Fruit fly (Drosophila melanogaster) whole organism, embryonic: Measurements from ENCODE around the gene Glut4EF.

Source experiments
- Abd-B ChIP-seq: fragments of 200-800 bp; sonication (Bioruptor generic); optimal IDR thresholded peaks from 2 replicates; lab custom pipeline; 2018; ENCODE audit warnings: missing biosample characterization, mild to moderate bottlenecking, missing genetic modification characterization, moderate library complexity
- Adf1 ChIP-seq: fragments of 200-800 bp; sonication (Bioruptor generic); IDR thresholded peaks from 2 replicates; pipeline ENCODE4 v1.3.6; 2022; ENCODE audit warnings: missing biosample characterization, missing genetic modification characterization
- Bdp1 ChIP-seq: fragments of 200-800 bp; sonication (Bioruptor generic); optimal IDR thresholded peaks from 3 replicates; lab custom pipeline; 2016; ENCODE audit warnings: missing biosample characterization, missing genetic modification characterization
- CG10209 ChIP-seq: fragments of 200-800 bp; sonication (Bioruptor generic); optimal IDR thresholded peaks from 3 replicates; lab custom pipeline; 2017; ENCODE audit warnings: missing biosample characterization, mild to moderate bottlenecking, missing genetic modification characterization, missing genetic modification reagents
- CG10321 ChIP-seq: fragments of 200-800 bp; sonication (Bioruptor generic); IDR thresholded peaks from 2 replicates; pipeline ENCODE4 v1.3.6; 2022; ENCODE audit warnings: missing biosample characterization, missing genetic modification characterization
- CG10565 ChIP-seq: fragments of 200-800 bp; sonication (Bioruptor generic); optimal IDR thresholded peaks from 3 replicates; lab custom pipeline; 2016; ENCODE audit warnings: missing biosample characterization, mild to moderate bottlenecking, missing genetic modification characterization
- CG10959 ChIP-seq: fragments of 200-800 bp; sonication (Bioruptor generic); IDR thresholded peaks from 2 replicates; pipeline ENCODE4 v1.3.6; 2022; ENCODE audit warnings: missing biosample characterization, missing genetic modification characterization
- CG13775 ChIP-seq: fragments of 200-800 bp; sonication (Bioruptor generic); optimal IDR thresholded peaks from 3 replicates; lab custom pipeline; 2017; ENCODE audit warnings: missing biosample characterization, mild to moderate bottlenecking, missing genetic modification characterization
- CG15011 ChIP-seq: fragments of 200-800 bp; sonication (Bioruptor generic); optimal IDR thresholded peaks from 3 replicates; lab custom pipeline; 2018; ENCODE audit warnings: missing biosample characterization, mild to moderate bottlenecking, missing genetic modification characterization
- CG1602 ChIP-seq: fragments of 200-800 bp; sonication (Bioruptor generic); optimal IDR thresholded peaks from 3 replicates; lab custom pipeline; 2016; ENCODE audit warnings: missing biosample characterization, missing genetic modification characterization
- CG1647 ChIP-seq: fragments of 200-800 bp; sonication (Bioruptor generic); optimal IDR thresholded peaks from 3 replicates; lab custom pipeline; 2016; ENCODE audit warnings: missing biosample characterization, missing genetic modification characterization
- CG16863 ChIP-seq: fragments of 200-800 bp; sonication (Bioruptor generic); optimal IDR thresholded peaks from 3 replicates; lab custom pipeline; 2016; ENCODE audit warnings: missing biosample characterization, missing genetic modification characterization
- CG17186 ChIP-seq: fragments of 200-800 bp; sonication (Bioruptor generic); optimal IDR thresholded peaks from 3 replicates; lab custom pipeline; 2017; ENCODE audit warnings: missing biosample characterization, missing genetic modification reagents, missing genetic modification characterization
- CG17328 ChIP-seq: fragments of 200-800 bp; sonication (Bioruptor generic); IDR thresholded peaks from 2 replicates; pipeline ENCODE4 v1.3.6; 2022; ENCODE audit warnings: missing biosample characterization, missing genetic modification characterization
- CG1792 ChIP-seq: fragments of 200-800 bp; sonication (Bioruptor generic); optimal IDR thresholded peaks from 2 replicates; lab custom pipeline; 2016; ENCODE audit warnings: missing biosample characterization, missing genetic modification characterization
- CG2120 ChIP-seq: fragments of 200-800 bp; sonication (Bioruptor generic); optimal IDR thresholded peaks from 3 replicates; lab custom pipeline; 2016; ENCODE audit warnings: missing biosample characterization, missing genetic modification characterization
- CG31441 ChIP-seq: fragments of 200-800 bp; sonication (Bioruptor generic); IDR thresholded peaks from 2 replicates; pipeline ENCODE4 v1.3.6; 2022; ENCODE audit warnings: missing biosample characterization, missing genetic modification characterization
- CG3847 ChIP-seq: fragments of 200-800 bp; sonication (Bioruptor generic); IDR thresholded peaks from 2 replicates; pipeline ENCODE4 v1.3.6; 2022; ENCODE audit warnings: missing biosample characterization, missing genetic modification characterization
- CG3995 ChIP-seq: fragments of 200-800 bp; sonication (Bioruptor generic); optimal IDR thresholded peaks from 3 replicates; lab custom pipeline; 2016; ENCODE audit warnings: missing biosample characterization, missing genetic modification characterization
- CG42726 ChIP-seq: fragments of 200-800 bp; sonication (Bioruptor generic); IDR thresholded peaks from 2 replicates; pipeline ENCODE4 v1.3.6; 2022; ENCODE audit warnings: missing biosample characterization, missing genetic modification characterization; ENCODE audit not compliant: partially characterized antibody
- CG7745 ChIP-seq: fragments of 200-800 bp; sonication (Bioruptor generic); optimal IDR thresholded peaks from 2 replicates; lab custom pipeline; 2018; ENCODE audit warnings: missing biosample characterization, mild to moderate bottlenecking, missing genetic modification characterization, moderate library complexity
- CG8359 ChIP-seq: fragments of 200-800 bp; sonication (Bioruptor generic); optimal IDR thresholded peaks from 2 replicates; lab custom pipeline; 2017; ENCODE audit warnings: missing biosample characterization, mild to moderate bottlenecking, missing genetic modification characterization, borderline replicate concordance
- CG9932 ChIP-seq: fragments of 200-800 bp; sonication (Bioruptor generic); IDR thresholded peaks from 2 replicates; pipeline ENCODE4 v1.3.6; 2022; ENCODE audit warnings: missing biosample characterization, missing genetic modification characterization
- Deaf1 ChIP-seq: fragments of 200-800 bp; optimal IDR thresholded peaks from 3 replicates; lab custom pipeline; 2019; ENCODE audit warnings: missing biosample characterization, mild to moderate bottlenecking, missing genetic modification characterization, moderate library complexity
- Dfd ChIP-seq, 2 experiments: fragments of >200 bp; optimal IDR thresholded peaks; 2 replicates each; lab custom pipeline; 2017; ENCODE audit warnings: missing biosample characterization in 2 of 2, missing genetic modification characterization in 2 of 2
- Dip3 ChIP-seq: fragments of 200-800 bp; sonication (Bioruptor generic); optimal IDR thresholded peaks from 3 replicates; lab custom pipeline; 2016; ENCODE audit warnings: missing biosample characterization, missing genetic modification characterization
- Neu2 ChIP-seq: fragments of 200-800 bp; sonication (Bioruptor generic); optimal IDR thresholded peaks from 3 replicates; lab custom pipeline; 2016; ENCODE audit warnings: missing biosample characterization, missing genetic modification characterization, borderline replicate concordance
- Oli ChIP-seq: fragments of 200-800 bp; sonication (Bioruptor generic); optimal IDR thresholded peaks from 2 replicates; lab custom pipeline; 2018; ENCODE audit warnings: missing biosample characterization, mild to moderate bottlenecking, missing genetic modification characterization, moderate library complexity
- Rx ChIP-seq: fragments of 200-800 bp; sonication (Bioruptor generic); IDR thresholded peaks from 2 replicates; pipeline ENCODE4 v1.3.6; 2022; ENCODE audit warnings: missing biosample characterization, missing genetic modification characterization
- Six4 ChIP-seq: fragments of 200-800 bp; sonication (Bioruptor generic); optimal IDR thresholded peaks from 2 replicates; lab custom pipeline; 2016; ENCODE audit warnings: missing biosample characterization, missing genetic modification characterization
- Xbp1 ChIP-seq: fragments of 200-800 bp; sonication (Bioruptor generic); optimal IDR thresholded peaks from 3 replicates; lab custom pipeline; 2016; ENCODE audit warnings: missing biosample characterization, mild to moderate bottlenecking, missing genetic modification characterization
- YL-1 ChIP-seq: fragments of 200-800 bp; sonication (Bioruptor generic); optimal IDR thresholded peaks from 3 replicates; lab custom pipeline; 2017; ENCODE audit warnings: missing biosample characterization, mild to moderate bottlenecking, missing genetic modification characterization
- bab2 ChIP-seq: fragments of 200-800 bp; sonication (Bioruptor generic); optimal IDR thresholded peaks from 2 replicates; lab custom pipeline; 2016; ENCODE audit warnings: missing biosample characterization, missing genetic modification characterization
- cato ChIP-seq: fragments of 200-800 bp; sonication (Bioruptor generic); optimal IDR thresholded peaks from 2 replicates; lab custom pipeline; 2016; ENCODE audit warnings: missing biosample characterization, missing genetic modification characterization, borderline replicate concordance
- caup ChIP-seq: fragments of 200-800 bp; sonication (Bioruptor generic); optimal IDR thresholded peaks from 3 replicates; lab custom pipeline; 2017; ENCODE audit warnings: missing biosample characterization, mild to moderate bottlenecking, missing genetic modification characterization, moderate library complexity; ENCODE audit not compliant: severe bottlenecking
- cwo ChIP-seq: fragments of 200-800 bp; sonication (Bioruptor generic); optimal IDR thresholded peaks from 3 replicates; lab custom pipeline; 2017; ENCODE audit warnings: missing biosample characterization, missing genetic modification characterization, mild to moderate bottlenecking, moderate library complexity, missing genetic modification reagents
- dati ChIP-seq: fragments of 200-800 bp; sonication (Bioruptor generic); IDR thresholded peaks from 2 replicates; pipeline ENCODE4 v1.3.6; 2022; ENCODE audit warnings: missing biosample characterization, missing genetic modification characterization
- dysf ChIP-seq: fragments of 200-800 bp; sonication (Bioruptor generic); IDR thresholded peaks from 3 replicates; pipeline ENCODE4 v1.3.6; 2022; ENCODE audit warnings: missing biosample characterization, missing genetic modification characterization
- fru ChIP-seq: fragments of >200 bp; optimal IDR thresholded peaks from 2 replicates; lab custom pipeline; 2017
- gcm ChIP-seq: fragments of 200-800 bp; sonication (Bioruptor generic); optimal IDR thresholded peaks from 2 replicates; lab custom pipeline; 2019; ENCODE audit warnings: missing biosample characterization, mild to moderate bottlenecking, missing genetic modification characterization, moderate library complexity
- hkb ChIP-seq, 2 experiments: fragments of 200-800 bp in 1 of 2; fragments of >200 bp in 1 of 2; sonication (Bioruptor generic) in 1 of 2; IDR thresholded peaks in 1 of 2; optimal IDR thresholded peaks in 1 of 2; 2 replicates each; pipeline versions ENCODE4 v1.3.6 to Lab custom; 2017 to 2022; ENCODE audit warnings: missing biosample characterization in 1 of 2, missing genetic modification characterization in 1 of 2
- lola ChIP-seq, 3 experiments: fragments of >200 bp in 2 of 3; fragments of 200-800 bp in 1 of 3; sonication (Bioruptor generic) in 1 of 3; optimal IDR thresholded peaks; 2 replicates each; lab custom pipeline; 2017 to 2019; ENCODE audit warnings: missing biosample characterization in 3 of 3, missing genetic modification characterization in 3 of 3, mild to moderate bottlenecking in 1 of 3, moderate library complexity in 1 of 3
- mam ChIP-seq: fragments of 200-800 bp; sonication (Bioruptor generic); optimal IDR thresholded peaks from 3 replicates; lab custom pipeline; 2016; ENCODE audit warnings: missing biosample characterization, missing genetic modification characterization
- pfk ChIP-seq: fragments of 200-800 bp; sonication (Bioruptor generic); optimal IDR thresholded peaks from 2 replicates; lab custom pipeline; 2018; ENCODE audit warnings: missing biosample characterization, mild to moderate bottlenecking, missing genetic modification characterization, moderate library complexity
- ro ChIP-seq: fragments of 200-800 bp; sonication (Bioruptor generic); IDR thresholded peaks from 2 replicates; pipeline ENCODE4 v1.3.6; 2022; ENCODE audit warnings: missing biosample characterization, missing genetic modification characterization
- schlank ChIP-seq: fragments of 200-800 bp; sonication (Bioruptor generic); optimal IDR thresholded peaks from 2 replicates; lab custom pipeline; 2018; ENCODE audit warnings: missing biosample characterization, mild to moderate bottlenecking, missing genetic modification characterization
- sima ChIP-seq: fragments of 200-800 bp; sonication (Bioruptor generic); optimal IDR thresholded peaks from 2 replicates; lab custom pipeline; 2016; ENCODE audit warnings: missing biosample characterization, missing genetic modification characterization
- tap ChIP-seq: fragments of 200-800 bp; optimal IDR thresholded peaks from 3 replicates; lab custom pipeline; 2019; ENCODE audit warnings: missing biosample characterization, mild to moderate bottlenecking, missing genetic modification characterization, moderate library complexity
- zfh1 ChIP-seq: fragments of 200-800 bp; sonication (Bioruptor generic); IDR thresholded peaks from 3 replicates; pipeline ENCODE4 v1.3.6; 2022; ENCODE audit warnings: missing biosample characterization, missing genetic modification characterization

Gene Glut4EF

dm6 chr3R:9938495-9938894 is 64.0 kb downstream of the Glut4EF start (continued):
- TF ChIP-seq CG42726 (no peak), Dip3 (GFP tag; lab: Kevin White, UChicago) (peak; percentile 4), CG10959 (GFP tag; lab: Robert Waterston, UW) (0 out of 2 replicates have a peak, but pooled peaks have one; percentile 21), tap (no peak), Oli (peak; percentile 11), mam (GFP tag; lab: Kevin White, UChicago) (no peak), CG13775 (GFP tag; lab: Kevin White, UChicago) (peak; percentile 50), CG1792 (GFP tag; lab: Kevin White, UChicago) (no peak), CG9932 (GFP tag; lab: Robert Waterston, UW) (peak; percentile 47; the same call in 1 of the 2 replicates), CG3847 (GFP tag; lab: Robert Waterston, UW) (no peak), cato (GFP tag; lab: Kevin White, UChicago) (no peak), CG17186 (GFP tag; lab: Kevin White, UChicago) (no peak), CG10321 (GFP tag; lab: Robert Waterston, UW) (no peak), YL-1 (GFP tag; lab: Kevin White, UChicago) (no peak), CG1602 (GFP tag; lab: Kevin White, UChicago) (no peak), caup (peak; percentile 34), sima (GFP tag; lab: Kevin White, UChicago) (no peak), dati (GFP tag; lab: Robert Waterston, UW) (no peak), CG2120 (GFP tag; lab: Kevin White, UChicago) (peak; percentile 72), CG1647 (GFP tag; lab: Kevin White, UChicago) (no peak), CG15011 (GFP tag; lab: Kevin White, UChicago) (no peak), Rx (GFP tag; lab: Robert Waterston, UW) (no peak), CG31441 (GFP tag; lab: Robert Waterston, UW) (no peak), Adf1 (no peak; the same call in 1 of the 2 replicates), ro (GFP tag; lab: Robert Waterston, UW) (no peak), Bdp1 (GFP tag; lab: Kevin White, UChicago) (no peak), schlank (tag; lab: Kevin White, UChicago) (no peak), fru (lab: Kevin White, UChicago) (no peak), zfh1 (GFP tag; lab: Robert Waterston, UW) (peak; percentile 40; the same call in 1 of the 3 replicates), lola (GFP tag; optimal IDR thresholded peaks at IDR 0.05; lab: Kevin White, UChicago) (no peak), Deaf1 (tag; lab: Kevin White, UChicago) (no peak), gcm (GFP tag; lab: Kevin White, UChicago) (no peak), Abd-B (GFP tag; lab: Kevin White, UChicago) (no peak), CG7745 (tag; lab: Kevin White, UChicago) (no peak), Dfd (GFP tag; optimal IDR thresholded peaks at IDR 0.05; lab: Kevin White, UChicago) (no peak), Six4 (GFP tag; lab: Kevin White, UChicago) (no peak), Neu2 (GFP tag; lab: Kevin White, UChicago) (no peak), bab2 (GFP tag; lab: Kevin White, UChicago) (peak; percentile 48), pfk (no peak), CG10565 (GFP tag; lab: Kevin White, UChicago) (no peak), cwo (GFP tag; lab: Kevin White, UChicago) (peak; percentile 8), CG17328 (GFP tag; lab: Robert Waterston, UW) (no peak), Xbp1 (GFP tag; lab: Kevin White, UChicago) (peak; percentile 5), hkb (optimal IDR thresholded peaks at IDR 0.05; lab: Kevin White, UChicago) (no peak), hkb (GFP tag; IDR thresholded peaks at IDR 0.05; lab: Robert Waterston, UW) (0 out of 2 replicates have a peak, but pooled peaks have one; percentile 20), CG16863 (GFP tag; lab: Kevin White, UChicago) (no peak), CG8359 (no peak), dysf (GFP tag; lab: Robert Waterston, UW) (peak; percentile 50; the same call in 2 of the 3 replicates), CG10209 (no peak), CG3995 (GFP tag; lab: Kevin White, UChicago) (no peak)
